Worm (Caenorhabditis elegans): ENCODE data around the gene C42D4.19.

DNA sequence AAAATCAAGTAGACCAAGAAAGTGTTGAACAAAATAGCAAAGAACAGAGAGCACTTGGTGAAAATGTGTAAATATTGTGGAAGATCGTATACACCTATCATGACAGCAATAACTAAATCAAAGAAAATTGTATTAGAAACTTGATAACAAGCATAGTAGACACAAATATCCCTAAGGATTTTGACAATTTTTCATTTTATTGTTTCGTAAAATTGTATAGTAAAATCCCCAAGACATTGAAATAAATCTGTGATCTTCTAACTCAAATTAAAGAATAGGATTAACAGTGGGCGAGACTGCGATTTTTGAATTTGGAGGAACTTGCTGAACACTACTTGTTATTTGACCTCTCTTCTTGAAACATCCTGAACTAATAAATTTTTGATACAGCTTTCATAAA lies 4.2 kb upstream of the C42D4.19 start, which contains the start of gene str-220:
- TF ChIP-seq lsy-2 (tag; optimal IDR thresholded peaks at IDR 0.05) (no peak), nhr-11 (tag; optimal IDR thresholded peaks at IDR 0.05) (no peak), ztf-11 (tag; optimal IDR thresholded peaks at IDR 0.05) (no peak), gmeb-1 (tag; optimal IDR thresholded peaks at IDR 0.05) (no peak), nhr-12 (tag; optimal IDR thresholded peaks at IDR 0.05) (no peak), nhr-77 (tag; optimal IDR thresholded peaks at IDR 0.05) (no peak), lin-11 (tag; optimal IDR thresholded peaks at IDR 0.05) (no peak), unc-39 (tag; optimal IDR thresholded peaks at IDR 0.05) (no peak), nhr-23 (tag; optimal IDR thresholded peaks at IDR 0.05) (no peak), zag-1 (tag; optimal IDR thresholded peaks at IDR 0.05) (no peak), elt-3 (tag; optimal IDR thresholded peaks at IDR 0.05) (no peak), fos-1 (tag; optimal IDR thresholded peaks at IDR 0.05) (no peak), nhr-129 (tag; optimal IDR thresholded peaks at IDR 0.05) (no peak), lin-13 (GFP tag; optimal IDR thresholded peaks at IDR 0.05) (no peak)
